Worm (Caenorhabditis elegans) whole organism, L4 larva: Measurements from ENCODE around the gene F59A7.5.

Experiments used
- daf-16 ChIP-seq, 3 experiments: sonication (generic microtip); optimal IDR thresholded peaks; 2 replicates each; lab custom pipeline; 2016 to 2017; ENCODE audit warnings: missing genetic modification characterization in 3 of 3, missing genetic modification reagents in 3 of 3, mild to moderate bottlenecking in 2 of 3, missing compliant biosample characterization in 2 of 3, missing biosample characterization in 1 of 3, moderate library complexity in 1 of 3
- fos-1 ChIP-seq: fragments of 150-350 bp; optimal IDR thresholded peaks from 2 replicates; lab custom pipeline; 2014; ENCODE audit warnings: missing biosample characterization, missing genetic modification characterization
- unc-39 ChIP-seq: sonication (generic microtip); optimal IDR thresholded peaks from 2 replicates; lab custom pipeline; 2017; ENCODE audit warnings: missing biosample characterization, missing genetic modification characterization
- ztf-11 ChIP-seq: fragments of 150-350 bp; optimal IDR thresholded peaks from 2 replicates; lab custom pipeline; 2014; ENCODE audit warnings: missing biosample characterization, missing genetic modification characterization

ce11 chrV:2051507-2051906 lies 29.0 kb downstream of the F59A7.5 start, which contains the start of gene Y40B10A.11:
- TF ChIP-seq daf-16 (GFP tag; optimal IDR thresholded peaks at IDR 0.05; lab: Kevin White, UChicago), result no peak
- no peak for TF ChIP-seq daf-16 (tag; optimal IDR thresholded peaks at IDR 0.05; lab: Kevin White, UChicago)
- no peak for TF ChIP-seq unc-39
- TF ChIP-seq fos-1, result no peak
- TF ChIP-seq ztf-11, result no peak
